Fruit fly (Drosophila melanogaster): Measurements from ENCODE around the gene CG34132.

Gene CG34132

dm6 chr2L:7871332-7871731 lies 14.0 kb upstream of the CG34132 start, which contains the start of gene Proc:
TSS of gene Proc (minus strand) at chr2L:7871432.
- TF ChIP-seq ttk (optimal IDR thresholded peaks at IDR 0.05) (no peak), psq (optimal IDR thresholded peaks at IDR 0.05) (no peak), h (optimal IDR thresholded peaks at IDR 0.05) (no peak), Myc (optimal IDR thresholded peaks at IDR 0.05) (no peak), Sin3A (optimal IDR thresholded peaks at IDR 0.05) (no peak), insv (optimal IDR thresholded peaks at IDR 0.05) (no peak)

DNA sequence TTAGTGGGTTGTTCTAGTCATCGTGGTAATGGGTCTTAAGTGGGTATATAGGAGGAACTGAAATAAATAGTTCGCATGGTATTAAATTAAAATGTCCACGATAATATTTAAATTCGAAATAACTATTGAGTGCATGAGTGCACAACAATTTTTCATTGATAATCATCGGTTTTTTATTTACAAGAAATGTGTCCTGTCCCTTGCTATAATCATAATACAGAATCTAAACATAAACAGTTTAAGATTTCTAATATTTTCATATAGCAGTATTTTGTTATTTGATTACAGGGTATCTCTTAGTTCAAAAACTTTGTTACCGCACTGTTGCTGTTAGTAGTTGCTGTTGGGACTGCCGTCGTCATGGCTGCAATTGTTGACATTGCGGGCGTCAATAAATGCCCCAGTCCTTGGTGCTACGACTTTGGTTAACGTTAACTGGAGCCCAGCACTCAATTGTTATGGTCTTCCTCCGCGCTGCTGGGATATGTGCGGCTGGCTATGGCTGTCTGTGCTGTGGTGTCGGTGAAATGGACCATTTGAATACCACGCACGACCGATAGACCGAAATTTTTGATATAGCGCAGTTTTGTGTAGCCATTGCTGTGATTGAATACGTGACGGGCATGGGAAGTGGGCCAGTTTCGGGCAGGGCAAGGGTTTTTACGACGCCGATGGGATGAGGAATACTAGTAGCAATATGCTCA lies 13.3 kb upstream of the CG34132 start:
- no peak for TF ChIP-seq h (optimal IDR thresholded peaks at IDR 0.05)
- no peak for TF ChIP-seq psq (optimal IDR thresholded peaks at IDR 0.05)
- no peak for TF ChIP-seq Myc (optimal IDR thresholded peaks at IDR 0.05)
- no peak for TF ChIP-seq insv (optimal IDR thresholded peaks at IDR 0.05)
- no peak for TF ChIP-seq Sin3A (optimal IDR thresholded peaks at IDR 0.05)
- no peak for TF ChIP-seq ttk (optimal IDR thresholded peaks at IDR 0.05)

DNA sequence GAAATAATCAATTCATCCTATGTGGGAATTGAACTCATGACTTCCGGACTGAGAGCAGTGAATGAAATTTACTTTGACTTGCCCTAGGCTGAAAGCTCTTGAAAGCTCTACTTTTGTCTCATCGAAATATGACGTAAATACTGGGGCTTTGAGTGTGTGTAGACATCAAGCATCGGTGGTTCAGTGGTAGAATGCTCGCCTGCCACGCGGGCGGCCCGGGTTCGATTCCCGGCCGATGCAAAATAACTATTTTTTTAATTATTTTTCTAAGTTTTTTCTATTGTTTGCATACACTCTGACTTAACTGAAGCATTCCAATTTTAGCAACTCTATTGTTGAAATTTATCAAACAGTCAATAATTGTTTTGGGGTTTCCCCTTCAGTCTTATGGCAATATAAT lies 12.6 kb upstream of the CG34132 start:
- TF ChIP-seq h (optimal IDR thresholded peaks at IDR 0.05) (no peak), insv (optimal IDR thresholded peaks at IDR 0.05) (no peak), Myc (optimal IDR thresholded peaks at IDR 0.05) (no peak), Sin3A (optimal IDR thresholded peaks at IDR 0.05) (no peak), ttk (optimal IDR thresholded peaks at IDR 0.05) (no peak), psq (optimal IDR thresholded peaks at IDR 0.05) (no peak)

DNA sequence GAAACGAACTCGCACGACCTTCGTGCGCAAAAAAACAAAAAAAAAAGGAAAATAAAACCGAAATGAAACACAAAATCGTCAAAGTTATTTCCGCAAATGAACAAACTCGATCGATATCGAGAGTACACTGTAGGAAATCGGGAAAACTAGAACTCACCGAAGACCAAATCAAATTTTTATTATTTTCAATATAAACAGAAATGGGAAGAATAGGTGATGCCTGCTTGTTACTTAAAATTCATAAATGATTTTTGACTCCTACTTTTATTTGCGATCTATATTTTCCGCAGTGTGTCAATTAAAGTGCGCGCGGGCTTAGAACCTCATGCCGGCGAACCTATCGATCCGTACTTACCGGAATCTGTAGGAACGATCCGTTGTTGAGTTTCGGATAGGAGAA lies 9.6 kb upstream of the CG34132 start:
- TF ChIP-seq Sin3A (optimal IDR thresholded peaks at IDR 0.05) = no peak
- TF ChIP-seq insv (optimal IDR thresholded peaks at IDR 0.05) = no peak
- TF ChIP-seq h (optimal IDR thresholded peaks at IDR 0.05) = no peak
- no peak for TF ChIP-seq ttk (optimal IDR thresholded peaks at IDR 0.05)
- TF ChIP-seq psq (optimal IDR thresholded peaks at IDR 0.05) = no peak
- no peak for TF ChIP-seq Myc (optimal IDR thresholded peaks at IDR 0.05)

DNA sequence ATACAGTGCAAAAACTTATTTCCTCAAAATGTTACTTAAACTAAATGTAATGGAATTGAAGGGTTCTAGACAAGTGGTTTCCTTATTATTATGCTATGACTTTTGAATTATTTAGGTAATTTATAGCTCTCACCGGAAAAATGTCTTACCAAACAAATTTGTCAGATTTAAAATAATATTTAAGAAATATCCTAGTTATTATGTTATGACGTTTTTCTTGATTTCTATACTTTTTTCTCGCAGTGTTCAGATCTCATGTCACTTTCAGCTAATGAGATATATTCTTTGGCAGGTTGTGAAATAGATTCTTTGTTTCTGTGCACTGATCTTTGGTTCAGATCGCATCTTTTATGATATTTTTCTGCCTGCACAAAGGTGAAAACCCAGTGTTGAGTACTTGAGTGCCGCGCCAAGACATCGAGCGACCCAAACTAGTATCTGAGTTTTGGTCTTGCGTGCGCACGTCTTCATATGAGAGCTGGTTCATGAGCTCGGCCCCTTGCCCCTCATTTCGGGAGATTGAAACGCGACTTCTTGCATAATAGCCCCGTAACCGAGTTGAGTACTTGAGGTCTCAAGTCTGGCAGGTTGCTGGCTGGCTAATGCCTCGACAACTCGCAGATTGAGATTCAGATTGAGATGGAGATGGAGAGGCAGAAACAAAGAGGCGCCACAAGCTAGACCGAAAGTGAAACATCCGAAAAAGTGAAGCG lies 8.6 kb upstream of the CG34132 start:
- TF ChIP-seq insv (optimal IDR thresholded peaks at IDR 0.05) (no peak), ttk (optimal IDR thresholded peaks at IDR 0.05) (no peak), h (optimal IDR thresholded peaks at IDR 0.05) (no peak), psq (optimal IDR thresholded peaks at IDR 0.05) (no peak), Myc (optimal IDR thresholded peaks at IDR 0.05) (no peak), Sin3A (optimal IDR thresholded peaks at IDR 0.05) (no peak)

dm6 chr2L:7878372-7878771 lies 6.9 kb upstream of the CG34132 start:
- TF ChIP-seq ttk (optimal IDR thresholded peaks at IDR 0.05) (no peak), insv (optimal IDR thresholded peaks at IDR 0.05) (no peak), Myc (optimal IDR thresholded peaks at IDR 0.05) (no peak), Sin3A (optimal IDR thresholded peaks at IDR 0.05) (no peak), psq (optimal IDR thresholded peaks at IDR 0.05) (no peak)

dm6 chr2L:7879292-7879894 lies 5.9 kb upstream of the CG34132 start, which contains the start of gene spz3:
TSS of gene spz3 (minus strand) at chr2L:7879552.
- no peak for TF ChIP-seq h (optimal IDR thresholded peaks at IDR 0.05)
- no peak for TF ChIP-seq ttk (optimal IDR thresholded peaks at IDR 0.05)

DNA sequence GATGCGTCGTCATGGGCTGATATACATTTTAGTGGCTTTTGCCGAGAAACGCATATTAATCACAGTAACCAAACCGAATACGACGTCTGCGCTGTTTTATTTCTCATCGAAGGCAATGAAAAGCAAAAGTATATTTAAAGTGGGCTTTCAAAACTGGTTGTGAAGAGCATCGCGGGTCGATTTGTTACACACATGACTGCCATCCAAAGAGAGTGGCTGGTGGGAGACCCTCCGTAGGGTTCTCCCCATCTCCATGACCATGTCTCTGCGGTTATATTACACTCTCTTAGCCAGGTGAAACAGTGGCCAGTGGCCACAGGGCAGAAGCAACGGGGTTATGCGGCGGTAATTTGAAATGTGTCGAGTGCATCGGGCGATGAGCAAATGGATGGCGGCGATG lies 4.8 kb upstream of the CG34132 start:
- TF ChIP-seq ttk (optimal IDR thresholded peaks at IDR 0.05) (no peak), h (optimal IDR thresholded peaks at IDR 0.05) (no peak), insv (optimal IDR thresholded peaks at IDR 0.05) (no peak), Myc (optimal IDR thresholded peaks at IDR 0.05) (no peak), Sin3A (optimal IDR thresholded peaks at IDR 0.05) (no peak), psq (optimal IDR thresholded peaks at IDR 0.05) (no peak)

DNA sequence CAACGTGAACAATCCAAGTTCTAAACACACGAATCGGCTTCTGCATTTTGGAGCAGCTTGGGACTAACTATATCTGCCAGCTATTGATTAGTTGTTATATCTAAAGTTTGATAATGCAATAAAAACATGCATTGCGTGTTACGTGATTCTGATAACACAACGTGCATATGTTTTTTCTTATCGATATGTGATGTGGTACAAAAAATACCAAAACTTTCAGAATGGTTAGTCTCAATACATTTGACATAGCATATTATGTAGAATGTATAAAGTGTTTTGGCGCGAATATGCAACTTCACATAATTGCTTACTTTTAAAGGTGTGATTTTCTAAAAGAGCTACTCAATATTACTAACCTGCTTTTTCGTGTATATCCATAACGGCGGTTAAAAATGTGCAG lies 649 bp downstream of the CG34132 start:
- TF ChIP-seq psq (optimal IDR thresholded peaks at IDR 0.05) = no peak
- no peak for TF ChIP-seq Myc (optimal IDR thresholded peaks at IDR 0.05)
- TF ChIP-seq insv (optimal IDR thresholded peaks at IDR 0.05) = no peak
- no peak for TF ChIP-seq Sin3A (optimal IDR thresholded peaks at IDR 0.05)
- no peak for TF ChIP-seq ttk (optimal IDR thresholded peaks at IDR 0.05)
- TF ChIP-seq h (optimal IDR thresholded peaks at IDR 0.05) = no peak

dm6 chr2L:7887333-7887732 lies 2.0 kb downstream of the CG34132 start, which contains the start of gene CG7102:
TSS of gene CG7102 (minus strand) at chr2L:7887513.
- TF ChIP-seq h (optimal IDR thresholded peaks at IDR 0.05) (no peak), Myc (optimal IDR thresholded peaks at IDR 0.05) (no peak)

DNA sequence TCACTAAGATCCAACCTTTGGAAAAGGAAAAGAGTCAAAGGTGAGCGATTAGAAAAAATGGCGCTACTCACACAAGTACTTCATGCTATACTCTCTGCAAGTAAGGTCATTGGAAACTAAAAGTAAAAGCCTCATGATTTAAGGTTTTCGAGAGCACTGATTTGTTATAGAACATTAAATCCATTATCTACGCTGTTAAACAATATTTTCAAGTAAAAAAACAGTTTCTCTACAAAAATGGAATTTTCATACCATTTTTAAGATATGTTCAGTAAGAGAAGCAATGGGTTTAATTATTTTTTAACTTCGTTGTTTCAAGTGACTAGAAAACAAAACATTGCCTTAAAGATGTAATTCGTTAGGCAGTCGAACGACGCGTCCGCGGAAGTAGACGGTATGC lies 3.7 kb downstream of the CG34132 start, which contains the start of gene Spn28Da:
Gene Spn28Da (minus strand): TSS at position 101 of the 400 bp plus-strand sequence.
- TF ChIP-seq psq (optimal IDR thresholded peaks at IDR 0.05) (no peak), h (optimal IDR thresholded peaks at IDR 0.05) (no peak), Myc (optimal IDR thresholded peaks at IDR 0.05) (no peak), ttk (optimal IDR thresholded peaks at IDR 0.05) (no peak), insv (optimal IDR thresholded peaks at IDR 0.05) (no peak), Sin3A (optimal IDR thresholded peaks at IDR 0.05) (no peak)

DNA sequence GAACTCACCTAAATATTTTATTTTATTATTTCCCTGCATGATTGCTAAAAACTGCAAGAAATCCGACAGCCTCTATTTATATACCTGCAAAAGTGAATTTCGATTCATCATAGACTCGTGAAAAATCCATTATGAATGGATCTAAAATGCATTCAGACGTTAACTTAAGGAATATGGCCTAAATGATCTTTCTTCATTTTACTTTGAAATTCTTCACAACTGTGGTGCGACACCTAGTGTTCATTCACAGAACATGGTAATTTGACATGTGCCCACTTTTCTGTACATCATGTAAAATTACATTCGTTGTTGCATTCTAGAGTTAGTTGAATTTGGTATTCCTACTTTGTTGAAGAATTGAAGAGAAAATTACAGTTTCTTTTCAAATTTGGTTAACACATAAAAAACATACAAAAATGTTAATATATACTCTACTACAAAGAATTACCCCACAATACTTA lies 5.4 kb downstream of the CG34132 start, which contains the start of gene Spn28Db:
Gene Spn28Db (minus strand): TSS at position 51 of the 461 bp plus-strand sequence.
- no peak for TF ChIP-seq h (optimal IDR thresholded peaks at IDR 0.05)
- no peak for TF ChIP-seq Sin3A (optimal IDR thresholded peaks at IDR 0.05)
- no peak for TF ChIP-seq psq (optimal IDR thresholded peaks at IDR 0.05)
- TF ChIP-seq ttk (optimal IDR thresholded peaks at IDR 0.05) = no peak
- TF ChIP-seq insv (optimal IDR thresholded peaks at IDR 0.05) = no peak
- TF ChIP-seq Myc (optimal IDR thresholded peaks at IDR 0.05) = no peak
